Worm (Caenorhabditis elegans): Measurements from ENCODE around the gene col-2.

col-2 gene

DNA sequence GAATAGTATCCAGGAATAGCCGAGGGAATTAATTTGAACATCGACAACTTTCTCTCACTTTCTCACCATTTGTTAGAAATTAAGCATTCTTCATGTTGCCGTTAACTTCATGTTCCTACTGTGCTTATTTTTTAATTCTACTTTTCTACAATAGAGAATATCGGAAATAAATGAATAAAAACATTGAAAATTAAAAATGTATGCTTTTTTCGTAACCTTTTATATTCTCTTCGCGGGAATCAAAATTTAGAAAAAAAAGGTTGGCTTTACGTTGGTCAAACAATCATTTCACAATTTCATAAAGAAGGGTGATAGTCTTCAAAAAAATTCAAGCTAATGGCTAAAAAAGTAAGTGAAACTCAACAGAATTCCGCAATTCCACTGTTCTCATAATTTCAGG, 9.4 kb downstream of the col-2 start, which contains the start of gene W01B6.5:
Gene W01B6.5 (plus strand): TSS at position 301 of the 400 bp plus-strand sequence.
- TF ChIP-seq alr-1 (tag; optimal IDR thresholded peaks at IDR 0.05) (no peak), ztf-11 (tag; optimal IDR thresholded peaks at IDR 0.05) (no peak), nhr-10 (tag; optimal IDR thresholded peaks at IDR 0.05) (no peak), peb-1 (tag; optimal IDR thresholded peaks at IDR 0.05) (no peak), Y55F3AM.14 (GFP tag; optimal IDR thresholded peaks at IDR 0.05) (no peak), nhr-25 (tag; optimal IDR thresholded peaks at IDR 0.05) (no peak), F13H6.1 (tag; optimal IDR thresholded peaks at IDR 0.05) (no peak), ZK546.5 (tag; optimal IDR thresholded peaks at IDR 0.05) (no peak), snpc-4 (tag; optimal IDR thresholded peaks at IDR 0.05) (no peak), nhr-77 (tag; optimal IDR thresholded peaks at IDR 0.05) (no peak), fos-1 (tag; optimal IDR thresholded peaks at IDR 0.05) (no peak), ceh-16 (tag; optimal IDR thresholded peaks at IDR 0.05) (no peak), R02D3.7 (tag; optimal IDR thresholded peaks at IDR 0.05) (no peak), mdl-1 (tag; optimal IDR thresholded peaks at IDR 0.05) (no peak)

DNA sequence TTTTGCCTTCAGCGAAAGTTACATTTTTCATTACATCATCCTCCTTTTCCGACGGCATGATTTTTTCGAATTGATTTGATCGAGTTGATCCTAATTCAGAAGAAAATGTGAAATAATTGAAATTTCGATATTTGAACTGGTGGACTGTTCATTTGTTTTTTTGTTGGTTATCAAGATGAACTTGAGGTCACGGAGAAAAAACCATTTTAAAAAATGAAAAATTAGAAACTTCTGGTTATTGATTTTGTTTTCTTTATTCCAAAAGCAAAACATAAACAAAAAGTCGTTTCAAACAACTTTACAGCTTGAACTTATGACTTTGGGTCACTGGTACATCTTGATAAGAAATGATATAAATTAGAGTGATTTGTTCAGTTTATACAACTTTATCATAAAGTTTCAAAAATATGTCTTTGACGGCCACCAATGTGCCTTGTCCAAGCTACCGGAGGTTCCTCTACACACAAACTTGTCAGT, 10.2 kb downstream of the col-2 start, which contains the start of the genes ttbk-4 and W01B6.4:
Gene ttbk-4 (minus strand): TSS at position 101 of the 477 bp plus-strand sequence.
Gene W01B6.4 (plus strand): TSS at position 427 of the 477 bp plus-strand sequence.
- TF ChIP-seq elt-3 (tag; optimal IDR thresholded peaks at IDR 0.05) (no peak), ama-1 (optimal IDR thresholded peaks at IDR 0.05) (no peak), nhr-6 (tag; optimal IDR thresholded peaks at IDR 0.05) (no peak)

DNA sequence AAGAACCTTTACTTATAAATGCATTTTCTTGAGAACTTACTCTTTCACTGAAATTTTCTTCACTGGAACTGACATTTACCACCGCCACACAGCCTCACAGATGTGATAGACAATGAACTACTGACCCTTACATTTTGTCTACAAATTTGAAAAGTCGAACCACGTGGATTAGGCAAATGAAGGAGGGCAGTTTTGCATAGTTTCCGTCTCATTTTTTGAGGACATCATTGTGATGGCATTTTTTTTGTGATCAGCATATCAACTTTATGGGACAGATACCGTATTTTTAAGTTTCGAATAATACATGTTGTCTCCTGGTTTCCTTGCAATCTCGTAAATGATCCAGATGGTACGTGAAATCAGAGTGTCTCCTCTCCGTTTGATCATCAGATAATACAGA, 12.7 kb downstream of the col-2 start, which contains the start of gene W01B6.3:
Gene W01B6.3 (minus strand): TSS at position 101 of the 400 bp plus-strand sequence.
- TF ChIP-seq elt-3 (tag; optimal IDR thresholded peaks at IDR 0.05) (no peak), fos-1 (tag; optimal IDR thresholded peaks at IDR 0.05) (no peak), nhr-12 (tag; optimal IDR thresholded peaks at IDR 0.05) (no peak), lin-39 (tag; optimal IDR thresholded peaks at IDR 0.05) (no peak), gmeb-1 (tag; optimal IDR thresholded peaks at IDR 0.05) (no peak), ztf-4 (tag; optimal IDR thresholded peaks at IDR 0.05) (no peak), snpc-4 (tag; optimal IDR thresholded peaks at IDR 0.05) (no peak), nhr-129 (tag; optimal IDR thresholded peaks at IDR 0.05) (no peak), lin-11 (tag; optimal IDR thresholded peaks at IDR 0.05) (no peak), sma-9 (GFP tag; optimal IDR thresholded peaks at IDR 0.05) (no peak), sma-9 (tag; optimal IDR thresholded peaks at IDR 0.05) (no peak)

DNA sequence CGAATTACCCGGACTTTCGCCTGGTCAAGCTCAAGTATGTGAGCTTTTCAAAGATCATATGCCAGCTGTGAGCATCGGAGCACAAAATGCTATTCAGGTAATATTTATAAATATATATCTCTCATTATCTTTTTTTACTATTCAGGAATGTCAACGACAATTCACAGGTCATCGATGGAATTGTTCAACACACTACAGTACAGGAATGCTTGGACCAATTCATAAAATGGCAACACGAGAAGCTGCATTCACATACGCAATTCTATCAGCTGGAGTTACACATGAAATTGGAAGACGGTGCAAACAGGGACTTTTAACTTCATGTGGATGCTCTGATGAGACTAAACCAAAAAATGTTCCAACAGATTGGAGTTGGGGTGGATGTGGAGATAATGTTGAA, 17.0 kb downstream of the col-2 start:
- TF ChIP-seq mab-5 (tag; optimal IDR thresholded peaks at IDR 0.05) (no peak), egl-27 (tag; optimal IDR thresholded peaks at IDR 0.05) (no peak), nhr-25 (tag; optimal IDR thresholded peaks at IDR 0.05) (no peak)

DNA sequence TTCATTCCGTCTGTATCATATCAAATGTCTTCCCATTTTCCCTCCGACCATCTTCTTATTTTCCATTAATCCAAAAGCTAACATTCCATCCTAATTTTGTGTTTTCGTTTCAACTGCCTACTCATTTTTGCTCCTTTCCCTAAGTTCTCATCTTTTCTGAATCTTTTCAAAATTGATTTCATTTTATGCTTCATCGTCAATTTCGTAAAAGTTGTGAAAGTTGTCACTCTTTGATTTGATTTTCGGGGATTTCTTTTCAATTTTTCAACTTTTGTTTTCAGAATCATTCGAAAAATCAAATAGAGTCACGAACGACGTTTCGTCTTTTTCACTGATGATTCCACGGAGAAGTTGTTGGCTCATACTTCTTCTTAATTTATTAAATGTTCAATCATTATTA, 17.7 kb downstream of the col-2 start, which contains the start of gene cwn-2:
Gene cwn-2 (plus strand): TSS at position 276 of the 400 bp plus-strand sequence.
- TF ChIP-seq zag-1 (tag; optimal IDR thresholded peaks at IDR 0.05) (no peak), nhr-21 (tag; optimal IDR thresholded peaks at IDR 0.05) (no peak), nhr-129 (tag; optimal IDR thresholded peaks at IDR 0.05) (no peak), nhr-77 (tag; optimal IDR thresholded peaks at IDR 0.05) (no peak), sem-4 (tag; optimal IDR thresholded peaks at IDR 0.05) (no peak), egl-27 (tag; optimal IDR thresholded peaks at IDR 0.05) (no peak), nhr-10 (tag; optimal IDR thresholded peaks at IDR 0.05) (no peak), unc-62 (GFP tag; optimal IDR thresholded peaks at IDR 0.05) (no peak), ztf-1 (GFP tag; conservative IDR thresholded peaks at IDR 0.05) (no peak), peb-1 (tag; optimal IDR thresholded peaks at IDR 0.05) (no peak), skn-1 (tag; optimal IDR thresholded peaks at IDR 0.05) (no peak), lsy-2 (tag; optimal IDR thresholded peaks at IDR 0.05) (no peak), crh-2 (tag; optimal IDR thresholded peaks at IDR 0.05) (no peak)

DNA sequence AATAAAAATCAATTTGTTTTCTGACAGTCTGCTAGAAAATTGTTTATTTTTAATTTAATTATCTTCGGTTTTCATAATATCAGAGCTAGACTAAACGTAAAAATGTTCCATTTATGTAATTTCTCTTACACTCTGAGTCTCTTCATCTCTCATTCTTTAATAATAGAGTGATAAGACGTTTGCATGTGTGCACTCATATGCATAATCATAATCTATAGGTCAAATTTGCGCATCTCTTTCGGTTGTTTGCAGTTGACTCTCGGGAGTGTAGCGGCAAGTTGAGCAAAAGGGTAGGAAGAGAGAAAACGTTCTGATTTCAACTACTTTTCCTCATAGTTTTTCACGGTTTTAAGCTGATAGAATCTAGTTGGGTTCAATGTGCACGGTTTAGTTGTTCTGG, 18.8 kb downstream of the col-2 start:
- TF ChIP-seq peb-1 (tag; optimal IDR thresholded peaks at IDR 0.05) (no peak), fos-1 (tag; optimal IDR thresholded peaks at IDR 0.05) (peak; percentile 61), R02D3.7 (tag; optimal IDR thresholded peaks at IDR 0.05) (no peak), egl-27 (tag; optimal IDR thresholded peaks at IDR 0.05) (no peak), zag-1 (tag; optimal IDR thresholded peaks at IDR 0.05) (no peak), mdl-1 (tag; optimal IDR thresholded peaks at IDR 0.05) (no peak), mab-5 (tag; optimal IDR thresholded peaks at IDR 0.05) (no peak)

All from whole organism, L2 larva.